Worm (Caenorhabditis elegans) whole organism, early embryonic: ENCODE data around the gene F25D1.5.

ENCODE experiments used
- F13C5.2 ChIP-seq: sonication (generic microtip); optimal IDR thresholded peaks from 2 replicates; lab custom pipeline; 2017; ENCODE audit warnings: mild to moderate bottlenecking, missing genetic modification characterization, inconsistent platforms, missing compliant biosample characterization
- ama-1 ChIP-seq: fragments of 150-350 bp; optimal IDR thresholded peaks from 2 replicates; lab custom pipeline; 2014
- ceh-13 ChIP-seq: fragments of 200-800 bp; sonication (Bioruptor generic); optimal IDR thresholded peaks from 2 replicates; lab custom pipeline; 2018; ENCODE audit warnings: mild to moderate bottlenecking, missing genetic modification characterization, missing compliant biosample characterization
- hmbx-1 ChIP-seq: sonication (generic microtip); optimal IDR thresholded peaks from 2 replicates; lab custom pipeline; 2016; ENCODE audit warnings: mild to moderate bottlenecking, missing genetic modification characterization, missing compliant biosample characterization
- hnd-1 ChIP-seq: sonication (generic microtip); optimal IDR thresholded peaks from 2 replicates; lab custom pipeline; 2016; ENCODE audit warnings: missing genetic modification characterization, missing compliant biosample characterization
- tbx-11 ChIP-seq: fragments of 200-800 bp; sonication (Bioruptor generic); IDR thresholded peaks from 2 replicates; pipeline ENCODE4 v1.3.6; 2022; ENCODE audit warnings: missing genetic modification characterization, missing compliant biosample characterization
- tra-4 ChIP-seq: sonication (generic microtip); optimal IDR thresholded peaks from 2 replicates; lab custom pipeline; 2017; ENCODE audit warnings: missing genetic modification characterization, missing compliant biosample characterization

ce11 chrV:10574197-10574596 lies 27.6 kb upstream of the F25D1.5 start:
- TF ChIP-seq ceh-13 (GFP tag; lab: Kevin White, UChicago) (no peak), hnd-1 (tag; lab: Kevin White, UChicago) (no peak), ama-1 (no peak), F13C5.2 (no peak), tbx-11 (GFP tag; lab: Robert Waterston, UW) (no peak), hmbx-1 (tag; lab: Kevin White, UChicago) (no peak), tra-4 (tag; lab: Kevin White, UChicago) (no peak)
